Fruit fly (Drosophila melanogaster) whole organism, embryonic: Measurements from ENCODE around the gene Tsf1.
A peak's percentile ranks its signal among the peaks of the same experiment; 100 is the strongest.

Experiments
- Asciz ChIP-seq: fragments of 200-800 bp; sonication (Bioruptor generic); optimal IDR thresholded peaks from 2 replicates; lab custom pipeline; 2017; ENCODE audit warnings: missing biosample characterization, mild to moderate bottlenecking, missing genetic modification characterization, missing genetic modification reagents
- CG10431 ChIP-seq: fragments of 200-800 bp; sonication (Bioruptor generic); optimal IDR thresholded peaks from 3 replicates; lab custom pipeline; 2018; ENCODE audit warnings: missing biosample characterization, mild to moderate bottlenecking, missing genetic modification characterization
- CG10654 ChIP-seq: fragments of 200-800 bp; sonication (Bioruptor generic); optimal IDR thresholded peaks from 2 replicates; lab custom pipeline; 2016; ENCODE audit warnings: missing biosample characterization, missing genetic modification characterization
- CG12236 ChIP-seq: fragments of 200-800 bp; sonication (Bioruptor generic); optimal IDR thresholded peaks from 2 replicates; lab custom pipeline; 2016; ENCODE audit warnings: missing biosample characterization, missing genetic modification characterization
- CG12299 ChIP-seq: fragments of 200-800 bp; sonication (Bioruptor generic); optimal IDR thresholded peaks from 2 replicates; lab custom pipeline; 2018; ENCODE audit warnings: missing biosample characterization, mild to moderate bottlenecking, missing genetic modification characterization
- CG13287 ChIP-seq: fragments of 200-800 bp; sonication (Bioruptor generic); IDR thresholded peaks from 2 replicates; pipeline ENCODE4 v1.3.6; 2022; ENCODE audit warnings: missing biosample characterization, missing genetic modification characterization; ENCODE audit not compliant: partially characterized antibody
- CG14441 ChIP-seq: fragments of 200-800 bp; sonication (Bioruptor generic); IDR thresholded peaks from 2 replicates; pipeline ENCODE4 v1.3.6; 2022; ENCODE audit warnings: missing biosample characterization, missing genetic modification characterization
- CG15011 ChIP-seq: fragments of 200-800 bp; sonication (Bioruptor generic); optimal IDR thresholded peaks from 3 replicates; lab custom pipeline; 2018; ENCODE audit warnings: missing biosample characterization, mild to moderate bottlenecking, missing genetic modification characterization
- CG17359 ChIP-seq: fragments of 200-800 bp; sonication (Bioruptor generic); optimal IDR thresholded peaks from 3 replicates; lab custom pipeline; 2018; ENCODE audit warnings: missing biosample characterization, mild to moderate bottlenecking, missing genetic modification characterization, moderate library complexity
- CG17612 ChIP-seq: fragments of 200-800 bp; sonication (Bioruptor generic); IDR thresholded peaks from 2 replicates; pipeline ENCODE4 v1.3.6; 2022; ENCODE audit warnings: missing biosample characterization, missing genetic modification characterization
- CG1792 ChIP-seq: fragments of 200-800 bp; sonication (Bioruptor generic); optimal IDR thresholded peaks from 2 replicates; lab custom pipeline; 2016; ENCODE audit warnings: missing biosample characterization, missing genetic modification characterization
- CG18011 ChIP-seq: fragments of 200-800 bp; sonication (Bioruptor generic); optimal IDR thresholded peaks from 2 replicates; lab custom pipeline; 2017; ENCODE audit warnings: missing biosample characterization, missing genetic modification characterization, mild to moderate bottlenecking, moderate library complexity, missing genotype
- CG18764 ChIP-seq: fragments of 200-800 bp; sonication (Bioruptor generic); optimal IDR thresholded peaks from 3 replicates; lab custom pipeline; 2016; ENCODE audit warnings: missing biosample characterization, missing genetic modification characterization
- CG31365 ChIP-seq: fragments of 200-800 bp; sonication (Bioruptor generic); optimal IDR thresholded peaks from 2 replicates; lab custom pipeline; 2018; ENCODE audit warnings: missing biosample characterization, mild to moderate bottlenecking, missing genetic modification characterization
- CG42726 ChIP-seq: fragments of 200-800 bp; sonication (Bioruptor generic); IDR thresholded peaks from 2 replicates; pipeline ENCODE4 v1.3.6; 2022; ENCODE audit warnings: missing biosample characterization, missing genetic modification characterization; ENCODE audit not compliant: partially characterized antibody
- CG6175 ChIP-seq: fragments of 200-800 bp; sonication (Bioruptor generic); IDR thresholded peaks from 3 replicates; pipeline ENCODE4 v1.3.6; 2022; ENCODE audit warnings: missing biosample characterization, missing genetic modification characterization
- CG7839 ChIP-seq: fragments of 200-800 bp; sonication (Bioruptor generic); optimal IDR thresholded peaks from 3 replicates; lab custom pipeline; 2018; ENCODE audit warnings: missing biosample characterization, mild to moderate bottlenecking, missing genetic modification characterization, moderate library complexity
- CG9215 ChIP-seq: fragments of 200-800 bp; sonication (Bioruptor generic); IDR thresholded peaks from 2 replicates; pipeline ENCODE4 v1.3.6; 2022; ENCODE audit warnings: missing biosample characterization, missing genetic modification characterization
- CG9797 ChIP-seq: fragments of 200-800 bp; sonication (Bioruptor generic); optimal IDR thresholded peaks from 3 replicates; lab custom pipeline; 2018; ENCODE audit warnings: missing biosample characterization, mild to moderate bottlenecking, missing genetic modification characterization
- CG9876 ChIP-seq: fragments of 200-800 bp; sonication (Bioruptor generic); optimal IDR thresholded peaks from 2 replicates; lab custom pipeline; 2016; ENCODE audit warnings: missing biosample characterization, missing genetic modification characterization
- CG9932 ChIP-seq: fragments of 200-800 bp; sonication (Bioruptor generic); IDR thresholded peaks from 2 replicates; pipeline ENCODE4 v1.3.6; 2022; ENCODE audit warnings: missing biosample characterization, missing genetic modification characterization
- CkIIα-i1 ChIP-seq: fragments of 200-800 bp; sonication (Bioruptor generic); IDR thresholded peaks from 2 replicates; pipeline ENCODE4 v1.3.6; 2022; ENCODE audit warnings: missing biosample characterization, missing genetic modification characterization
- Jarid2 ChIP-seq: fragments of 200-800 bp; sonication (Bioruptor generic); optimal IDR thresholded peaks from 3 replicates; lab custom pipeline; 2017; ENCODE audit warnings: mild to moderate bottlenecking, missing biosample characterization, missing genetic modification reagents, missing genetic modification characterization
- Lhr ChIP-seq: fragments of 200-800 bp; sonication (Bioruptor generic); optimal IDR thresholded peaks from 3 replicates; lab custom pipeline; 2017; ENCODE audit warnings: mild to moderate bottlenecking, missing biosample characterization, missing genetic modification reagents, missing genetic modification characterization
- Mrtf ChIP-seq: fragments of 200-800 bp; sonication (Bioruptor generic); IDR thresholded peaks from 3 replicates; pipeline ENCODE4 v1.3.6; 2022; ENCODE audit warnings: missing biosample characterization, missing genetic modification characterization
- NC2β ChIP-seq: fragments of 200-800 bp; sonication (Bioruptor generic); optimal IDR thresholded peaks from 2 replicates; lab custom pipeline; 2016; ENCODE audit warnings: missing biosample characterization, missing genetic modification characterization
- NFAT ChIP-seq: fragments of 200-800 bp; sonication (Bioruptor generic); IDR thresholded peaks from 2 replicates; pipeline ENCODE4 v1.3.6; 2022; ENCODE audit warnings: missing biosample characterization, missing genetic modification characterization
- Nf-YB ChIP-seq: fragments of 200-800 bp; sonication (Bioruptor generic); optimal IDR thresholded peaks from 3 replicates; lab custom pipeline; 2019; ENCODE audit warnings: missing biosample characterization, mild to moderate bottlenecking, missing genetic modification characterization, moderate library complexity
- Pdp1 ChIP-seq, 2 experiments: fragments of 200-800 bp; sonication (Bioruptor generic); optimal IDR thresholded peaks; 3 replicates each; lab custom pipeline; 2016; ENCODE audit warnings: missing biosample characterization in 2 of 2, missing genetic modification characterization in 2 of 2, mild to moderate bottlenecking in 1 of 2, moderate library complexity in 1 of 2
- Sry-δ ChIP-seq: fragments of 200-800 bp; sonication (Bioruptor generic); optimal IDR thresholded peaks from 2 replicates; lab custom pipeline; 2016; ENCODE audit warnings: missing biosample characterization, missing genetic modification characterization
- Trl ChIP-seq, 3 experiments: fragments of >200 bp in 2 of 3; fragments of 200-800 bp in 1 of 3; sonication (Bioruptor generic) in 1 of 3; optimal IDR thresholded peaks; 2 replicates in 1 of 3; 3 replicates in 2 of 3; lab custom pipeline; 2016 to 2017; ENCODE audit warnings: missing biosample characterization in 1 of 3, missing genetic modification characterization in 1 of 3
- ato ChIP-seq: fragments of 200-800 bp; sonication (Bioruptor generic); IDR thresholded peaks from 2 replicates; pipeline ENCODE4 v1.3.6; 2022; ENCODE audit warnings: missing biosample characterization, missing genetic modification characterization; ENCODE audit not compliant: partially characterized antibody
- ems ChIP-seq: fragments of 200-800 bp; sonication (Bioruptor generic); optimal IDR thresholded peaks from 3 replicates; lab custom pipeline; 2016; ENCODE audit warnings: missing biosample characterization, missing genetic modification characterization
- fd102C ChIP-seq: fragments of 200-800 bp; sonication (Bioruptor generic); optimal IDR thresholded peaks from 2 replicates; lab custom pipeline; 2018; ENCODE audit warnings: missing biosample characterization, mild to moderate bottlenecking, missing genetic modification characterization, moderate library complexity
- fd64A ChIP-seq: fragments of 200-800 bp; sonication (Bioruptor generic); optimal IDR thresholded peaks from 3 replicates; lab custom pipeline; 2018; ENCODE audit warnings: missing biosample characterization, mild to moderate bottlenecking, missing genetic modification characterization
- hbn ChIP-seq: fragments of 200-800 bp; sonication (Bioruptor generic); IDR thresholded peaks from 2 replicates; pipeline ENCODE4 v1.3.6; 2022; ENCODE audit warnings: missing biosample characterization, missing genetic modification characterization; ENCODE audit not compliant: partially characterized antibody
- inv ChIP-seq: fragments of 200-800 bp; sonication (Bioruptor generic); IDR thresholded peaks from 2 replicates; pipeline ENCODE4 v1.3.6; 2022; ENCODE audit warnings: missing biosample characterization, missing genetic modification characterization; ENCODE audit not compliant: partially characterized antibody
- maf-S ChIP-seq: fragments of 200-800 bp; sonication (Bioruptor generic); optimal IDR thresholded peaks from 2 replicates; lab custom pipeline; 2016; ENCODE audit warnings: missing biosample characterization, missing genetic modification characterization
- nmo ChIP-seq: fragments of 200-800 bp; sonication (Bioruptor generic); optimal IDR thresholded peaks from 2 replicates; lab custom pipeline; 2018; ENCODE audit warnings: missing biosample characterization, mild to moderate bottlenecking, missing genetic modification characterization, moderate library complexity
- phol ChIP-seq: fragments of 200-800 bp; sonication (Bioruptor generic); optimal IDR thresholded peaks from 3 replicates; lab custom pipeline; 2018; ENCODE audit warnings: missing biosample characterization, mild to moderate bottlenecking, missing genetic modification characterization, moderate library complexity
- pita ChIP-seq: fragments of 200-800 bp; sonication (Bioruptor generic); optimal IDR thresholded peaks from 2 replicates; lab custom pipeline; 2017; ENCODE audit warnings: missing biosample characterization, mild to moderate bottlenecking, missing genetic modification characterization
- row ChIP-seq: fragments of 200-800 bp; sonication (Bioruptor generic); IDR thresholded peaks from 3 replicates; pipeline ENCODE4 v1.3.6; 2022; ENCODE audit warnings: missing biosample characterization, missing genetic modification characterization
- sc ChIP-seq, 3 experiments: fragments of >200 bp in 2 of 3; fragments of 200-800 bp in 1 of 3; sonication (Bioruptor generic) in 1 of 3; optimal IDR thresholded peaks; 2 replicates in 2 of 3; 3 replicates in 1 of 3; lab custom pipeline; 2017; ENCODE audit warnings: mild to moderate bottlenecking in 1 of 3, missing biosample characterization in 1 of 3, missing genetic modification characterization in 1 of 3, missing genetic modification reagents in 1 of 3
- seq ChIP-seq: fragments of 200-800 bp; sonication (Bioruptor generic); IDR thresholded peaks from 2 replicates; pipeline ENCODE4 v1.3.6; 2022; ENCODE audit warnings: missing biosample characterization, missing genetic modification characterization
- sim ChIP-seq: fragments of 200-800 bp; sonication (Bioruptor generic); IDR thresholded peaks from 2 replicates; pipeline ENCODE4 v1.3.6; 2022; ENCODE audit warnings: missing biosample characterization, missing genetic modification characterization
- slbo ChIP-seq: fragments of 200-800 bp; sonication (Bioruptor generic); IDR thresholded peaks from 2 replicates; pipeline ENCODE4 v1.3.6; 2022; ENCODE audit warnings: missing biosample characterization, missing genetic modification characterization
- tll ChIP-seq, 2 experiments: fragments of 200-800 bp in 1 of 2; fragments of >200 bp in 1 of 2; sonication (Bioruptor generic) in 1 of 2; optimal IDR thresholded peaks; 2 replicates each; lab custom pipeline; 2017 to 2019; ENCODE audit warnings: missing biosample characterization in 2 of 2, missing genetic modification characterization in 2 of 2, mild to moderate bottlenecking in 1 of 2, moderate library complexity in 1 of 2
- toy ChIP-seq: fragments of 200-800 bp; sonication (Bioruptor generic); IDR thresholded peaks from 2 replicates; pipeline ENCODE4 v1.3.6; 2022; ENCODE audit warnings: missing biosample characterization, missing genetic modification characterization
- unc-4 ChIP-seq: fragments of 200-800 bp; sonication (Bioruptor generic); IDR thresholded peaks from 2 replicates; pipeline ENCODE4 v1.3.6; 2022; ENCODE audit warnings: missing biosample characterization, missing genetic modification characterization; ENCODE audit not compliant: partially characterized antibody

Tsf1 gene

dm6 chrX:18385056-18385455 is 1.8 kb upstream of the Tsf1 start, which contains the start of gene betaCOP (continued):
- TF ChIP-seq Pdp1 (GFP tag; optimal IDR thresholded peaks at IDR 0.05; lab: Kevin White, UChicago) (peak in 1 of 2 experiments; percentile 39), CG42726 (peak; percentile 44; the same call in 1 of the 2 replicates), Lhr (GFP tag; lab: Kevin White, UChicago) (peak; percentile 69), fd64A (GFP tag; lab: Kevin White, UChicago) (no peak), Mrtf (GFP tag; lab: Robert Waterston, UW) (no peak), CG9797 (GFP tag; lab: Kevin White, UChicago) (peak; percentile 81), Trl (optimal IDR thresholded peaks at IDR 0.05; lab: Kevin White, UChicago) (no peak), Trl (GFP tag; optimal IDR thresholded peaks at IDR 0.05; lab: Kevin White, UChicago) (no peak), tll (GFP tag; optimal IDR thresholded peaks at IDR 0.05; lab: Kevin White, UChicago) (no peak), sim (GFP tag; lab: Robert Waterston, UW) (no peak), nmo (GFP tag; lab: Kevin White, UChicago) (peak; percentile 37), Nf-YB (GFP tag; lab: Kevin White, UChicago) (no peak), sc (optimal IDR thresholded peaks at IDR 0.05; lab: Kevin White, UChicago) (no peak), sc (GFP tag; optimal IDR thresholded peaks at IDR 0.05; lab: Kevin White, UChicago) (no peak), phol (tag; lab: Kevin White, UChicago) (peak; percentile 46), CG14441 (GFP tag; lab: Robert Waterston, UW) (no peak), CG15011 (GFP tag; lab: Kevin White, UChicago) (no peak), NC2β (GFP tag; lab: Kevin White, UChicago) (no peak), CG10654 (GFP tag; lab: Kevin White, UChicago) (no peak), slbo (GFP tag; lab: Robert Waterston, UW) (peak; percentile 46), Asciz (no peak), seq (GFP tag; lab: Robert Waterston, UW) (no peak), Sry-δ (peak; percentile 64), CG7839 (tag; lab: Kevin White, UChicago) (no peak), unc-4 (GFP tag; lab: Robert Waterston, UW) (0 out of 2 replicates have a peak, but pooled peaks have one; percentile 16), CG12299 (no peak), fd102C (GFP tag; lab: Kevin White, UChicago) (no peak), CG31365 (tag; lab: Kevin White, UChicago) (no peak), CG18764 (GFP tag; lab: Kevin White, UChicago) (no peak), pita (peak; percentile 60), CG9876 (GFP tag; lab: Kevin White, UChicago) (no peak), CG18011 (no peak), CG1792 (GFP tag; lab: Kevin White, UChicago) (no peak), CG13287 (GFP tag; lab: Robert Waterston, UW) (peak; percentile 36; the same call in 1 of the 2 replicates), ato (GFP tag; lab: Robert Waterston, UW) (no peak), CG12236 (GFP tag; lab: Kevin White, UChicago) (no peak), CG6175 (no peak), CG17612 (GFP tag; lab: Robert Waterston, UW) (no peak), CG9932 (GFP tag; lab: Robert Waterston, UW) (peak; percentile 26; the same call in 1 of the 2 replicates), Jarid2 (GFP tag; lab: Kevin White, UChicago) (no peak), CkIIα-i1 (GFP tag; lab: Robert Waterston, UW) (no peak), NFAT (GFP tag; lab: Robert Waterston, UW) (no peak), toy (GFP tag; lab: Robert Waterston, UW) (no peak), hbn (no peak), inv (GFP tag; lab: Robert Waterston, UW) (no peak), CG10431 (GFP tag; lab: Kevin White, UChicago) (no peak), CG9215 (GFP tag; lab: Robert Waterston, UW) (no peak), CG17359 (no peak), row (GFP tag; lab: Robert Waterston, UW) (no peak), ems (GFP tag; lab: Kevin White, UChicago) (no peak), maf-S (no peak)
